Worm (Caenorhabditis elegans) whole organism, L1 larva: ENCODE data around the gene T27A8.3.

Experiments used
- ama-1 ChIP-seq: fragments of 150-350 bp; optimal IDR thresholded peaks from 2 replicates; lab custom pipeline; 2014
- ceh-82 ChIP-seq, 3 experiments: fragments of 150-350 bp in 1 of 3; sonication (generic microtip) in 2 of 3; optimal IDR thresholded peaks; 2 replicates each; lab custom pipeline; 2014 to 2017; ENCODE audit warnings: missing biosample characterization in 3 of 3, missing genetic modification characterization in 3 of 3
- ceh-88 ChIP-seq: fragments of 200-800 bp; sonication (Bioruptor generic); IDR thresholded peaks from 2 replicates; pipeline ENCODE4 v1.3.6; 2022; ENCODE audit warnings: missing genetic modification characterization, missing compliant biosample characterization
- ces-1 ChIP-seq: fragments of 150-350 bp; optimal IDR thresholded peaks from 2 replicates; lab custom pipeline; 2014; ENCODE audit warnings: missing biosample characterization, missing genetic modification reagents, missing genetic modification characterization
- nhr-28 ChIP-seq: fragments of 150-350 bp; optimal IDR thresholded peaks from 2 replicates; lab custom pipeline; 2014; ENCODE audit warnings: missing biosample characterization, missing genetic modification characterization
- nhr-77 ChIP-seq: fragments of 150-350 bp; optimal IDR thresholded peaks from 2 replicates; lab custom pipeline; 2014; ENCODE audit warnings: missing biosample characterization, missing genetic modification characterization

ce11 chrX:16099251-16099650 is 36.8 kb downstream of the T27A8.3 start:
- no peak for TF ChIP-seq nhr-28
- no peak for TF ChIP-seq ceh-82 (tag; optimal IDR thresholded peaks at IDR 0.05; lab: Kevin White, UChicago)
- TF ChIP-seq nhr-77 (tag; lab: Kevin White, UChicago), result no peak
- no peak for TF ChIP-seq ces-1 (GFP tag; lab: Kevin White, UChicago)
- no peak for TF ChIP-seq ceh-88
- no peak for TF ChIP-seq ama-1 (lab: Kevin White, UChicago)
